Worm (Caenorhabditis elegans): ENCODE data around the gene exc-1.

The exc-1 gene

DNA sequence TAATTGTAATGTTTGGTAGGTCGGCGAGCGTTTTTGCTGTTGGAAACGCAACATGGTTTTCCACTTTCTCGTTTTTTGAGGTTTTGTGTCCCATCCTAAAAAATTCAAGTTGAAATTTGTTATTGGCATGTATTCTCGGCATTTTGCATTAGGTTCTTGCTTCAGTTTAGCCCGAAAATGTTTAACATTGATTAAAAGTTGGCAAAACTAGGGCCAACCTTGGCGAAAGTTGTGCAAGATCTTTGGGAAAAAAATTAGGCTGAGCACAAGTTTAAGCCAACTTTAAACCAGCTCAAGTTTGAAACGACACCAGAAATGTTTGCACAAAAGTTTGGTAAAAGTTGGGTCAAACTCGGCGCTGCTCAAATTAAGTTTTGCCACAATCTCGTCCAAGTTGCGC, at the start of gene exc-1:
exc-1 (minus strand) TSS at position 101 of the 400 bp plus-strand sequence.
- TF ChIP-seq sdc-2 (tag; optimal IDR thresholded peaks at IDR 0.05) (no peak), ceh-30 (tag; optimal IDR thresholded peaks at IDR 0.05) (no peak), unc-86 (tag; optimal IDR thresholded peaks at IDR 0.05) (no peak), Y22D7AL.16 (tag; optimal IDR thresholded peaks at IDR 0.05) (no peak), fax-1 (tag; optimal IDR thresholded peaks at IDR 0.05) (no peak), hlh-13 (GFP tag; optimal IDR thresholded peaks at IDR 0.05) (no peak), unc-42 (tag; optimal IDR thresholded peaks at IDR 0.05) (no peak), pha-2 (tag; optimal IDR thresholded peaks at IDR 0.05) (no peak), elt-2 (tag; optimal IDR thresholded peaks at IDR 0.05) (no peak), syd-9 (tag; optimal IDR thresholded peaks at IDR 0.05) (no peak), pqm-1 (tag; optimal IDR thresholded peaks at IDR 0.05) (no peak), ahr-1 (tag; optimal IDR thresholded peaks at IDR 0.05) (no peak), unc-3 (GFP tag; conservative IDR thresholded peaks at IDR 0.05) (no peak), unc-3 (tag; optimal IDR thresholded peaks at IDR 0.05) (no peak), sox-2 (GFP tag; IDR thresholded peaks at IDR 0.05) (no peak), elt-4 (tag; optimal IDR thresholded peaks at IDR 0.05) (no peak)

DNA sequence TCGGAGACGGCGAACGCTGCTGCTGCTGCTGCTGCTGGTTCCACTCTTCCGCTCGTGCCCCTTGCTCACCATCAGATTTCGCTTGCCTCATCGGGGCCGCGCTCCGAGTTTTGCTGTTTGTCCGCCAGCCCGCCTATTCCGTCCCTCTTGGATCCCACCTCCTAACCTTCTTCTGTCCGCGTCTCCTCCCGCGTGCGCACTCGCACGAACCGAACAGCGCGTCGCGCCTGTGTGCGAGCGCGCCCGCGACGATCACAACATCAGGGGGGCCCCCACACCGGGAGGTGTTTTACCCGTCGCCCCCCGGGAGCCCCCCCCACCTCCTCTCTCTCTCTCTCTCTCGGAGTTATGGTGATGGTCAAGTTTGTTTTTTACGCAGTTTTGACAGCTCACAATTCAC, 38.6 kb upstream of the exc-1 start:
- peak; percentile 19 for TF ChIP-seq sox-4 (tag; optimal IDR thresholded peaks at IDR 0.05)
- no peak for TF ChIP-seq gmeb-2 (tag; optimal IDR thresholded peaks at IDR 0.05)
- TF ChIP-seq sdc-2 (tag; optimal IDR thresholded peaks at IDR 0.05): no peak

DNA sequence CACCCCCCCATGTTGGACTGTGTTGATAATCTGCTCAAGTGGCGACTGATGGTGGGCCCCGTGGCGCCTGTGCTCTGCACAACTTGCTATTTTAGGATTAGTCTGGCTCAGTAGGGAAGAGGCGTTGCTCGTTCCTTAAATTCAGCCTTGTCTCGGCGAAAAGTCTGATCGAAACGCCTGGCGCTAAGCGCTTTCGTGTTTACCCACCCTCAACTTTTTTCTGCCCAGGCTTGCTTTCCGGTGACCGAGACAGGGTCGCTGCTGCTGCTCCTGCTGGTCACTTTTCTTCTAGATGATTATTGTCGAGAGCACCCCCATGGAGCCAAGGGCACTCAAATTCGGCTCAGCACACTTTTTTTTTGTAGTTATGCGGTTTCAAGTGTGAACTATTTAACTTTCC, 37.3 kb upstream of the exc-1 start:
- no peak for TF ChIP-seq sox-2 (GFP tag; IDR thresholded peaks at IDR 0.05)
- TF ChIP-seq unc-3 (GFP tag; conservative IDR thresholded peaks at IDR 0.05): no peak
- no peak for TF ChIP-seq unc-3 (tag; optimal IDR thresholded peaks at IDR 0.05)
- TF ChIP-seq pha-4 (tag; optimal IDR thresholded peaks at IDR 0.05): no peak
- TF ChIP-seq tbx-2 (tag; optimal IDR thresholded peaks at IDR 0.05): no peak
- no peak for TF ChIP-seq pros-1 (tag; optimal IDR thresholded peaks at IDR 0.05)
- no peak for TF ChIP-seq ceh-34 (tag; optimal IDR thresholded peaks at IDR 0.05)
- TF ChIP-seq hlh-6 (tag; optimal IDR thresholded peaks at IDR 0.05): no peak
- no peak for TF ChIP-seq K09A11.1 (tag; optimal IDR thresholded peaks at IDR 0.05; ENCODE audit: insufficient read depth)
- TF ChIP-seq sdc-2 (tag; optimal IDR thresholded peaks at IDR 0.05): no peak
- TF ChIP-seq tbx-7 (tag; optimal IDR thresholded peaks at IDR 0.05): no peak
- TF ChIP-seq nhr-11 (tag; optimal IDR thresholded peaks at IDR 0.05): no peak
- TF ChIP-seq unc-86 (tag; optimal IDR thresholded peaks at IDR 0.05): no peak

DNA sequence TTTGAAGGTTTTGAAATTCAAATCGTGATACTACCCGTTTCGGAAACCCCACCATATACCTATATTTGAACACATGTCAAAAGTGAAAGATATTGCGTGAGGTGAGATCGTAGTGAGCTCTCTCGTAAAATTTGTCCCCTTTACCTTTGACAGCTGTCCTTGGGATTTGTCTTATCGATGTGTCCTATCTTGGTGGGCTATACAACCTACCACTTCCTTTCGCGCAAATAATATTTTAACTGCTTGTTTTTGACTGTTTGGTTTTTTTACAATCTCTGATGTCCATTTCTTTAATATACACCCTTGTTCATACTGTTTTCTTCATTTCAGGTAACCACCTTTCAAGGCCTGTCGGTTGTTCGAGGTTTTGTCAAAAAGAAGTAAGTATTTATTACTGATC, 32.5 kb upstream of the exc-1 start, which contains the start of gene eat-20:
eat-20 (plus strand) TSS at position 331 of the 400 bp plus-strand sequence.
- TF ChIP-seq K02D7.2 (tag; optimal IDR thresholded peaks at IDR 0.05): no peak
- no peak for TF ChIP-seq npax-4 (tag; optimal IDR thresholded peaks at IDR 0.05)
- TF ChIP-seq C38D4.7 (GFP tag; optimal IDR thresholded peaks at IDR 0.05): no peak
- no peak for TF ChIP-seq pha-4 (tag; optimal IDR thresholded peaks at IDR 0.05)
- TF ChIP-seq nhr-232 (tag; optimal IDR thresholded peaks at IDR 0.05): no peak

DNA sequence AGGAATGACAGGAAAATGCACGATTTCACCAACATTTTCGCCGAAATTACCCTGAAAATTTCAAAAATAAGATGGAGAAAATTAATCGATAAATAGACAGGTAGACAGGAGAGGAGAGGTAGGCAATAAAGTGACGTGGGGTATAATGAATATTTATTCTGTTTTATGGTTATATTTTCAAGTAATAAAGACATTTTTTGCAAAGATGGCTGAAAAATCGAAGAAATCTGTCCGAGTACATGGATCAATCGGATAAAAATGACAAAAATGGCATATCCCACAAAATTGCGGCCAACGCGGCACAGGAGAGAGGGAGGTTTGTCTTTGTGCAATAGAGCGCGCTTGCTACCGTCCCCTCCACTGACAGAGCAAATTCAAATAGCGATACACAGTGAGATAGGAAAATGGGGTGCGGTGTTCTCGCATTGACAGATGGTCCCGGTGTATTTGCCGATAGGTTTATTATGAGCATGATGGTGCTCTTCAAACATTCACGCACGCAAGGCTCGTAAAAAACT, 30.7 kb upstream of the exc-1 start, which contains the start of gene zipt-7.2:
zipt-7.2 (minus strand) TSS at position 51 of the 518 bp plus-strand sequence.
- TF ChIP-seq ceh-31 (tag; optimal IDR thresholded peaks at IDR 0.05) (peak; percentile 48), ceh-2 (tag; optimal IDR thresholded peaks at IDR 0.05) (no peak), nfya-1 (tag; optimal IDR thresholded peaks at IDR 0.05) (peak; percentile 51), rnt-1 (tag; optimal IDR thresholded peaks at IDR 0.05) (peak; percentile 25), zip-5 (tag; optimal IDR thresholded peaks at IDR 0.05) (no peak)
